Worm (Caenorhabditis elegans) whole organism, L2 larva: Measurements from ENCODE around the gene C25E10.5.

ENCODE experiments used
- F13H6.1 ChIP-seq: sonication (generic microtip); optimal IDR thresholded peaks from 2 replicates; lab custom pipeline; 2016; ENCODE audit warnings: missing genetic modification characterization, missing compliant biosample characterization
- R02D3.7 ChIP-seq: fragments of 150-350 bp; optimal IDR thresholded peaks from 2 replicates; lab custom pipeline; 2014; ENCODE audit warnings: missing biosample characterization, missing genetic modification characterization
- ZK546.5 ChIP-seq: sonication (generic microtip); optimal IDR thresholded peaks from 2 replicates; lab custom pipeline; 2017; ENCODE audit warnings: missing biosample characterization, missing genetic modification characterization
- alr-1 ChIP-seq: fragments of 150-350 bp; optimal IDR thresholded peaks from 2 replicates; lab custom pipeline; 2014; ENCODE audit warnings: missing biosample characterization, missing genetic modification characterization
- aly-2 ChIP-seq: fragments of 150-350 bp; optimal IDR thresholded peaks from 2 replicates; lab custom pipeline; 2014; ENCODE audit warnings: missing biosample characterization, missing genetic modification characterization
- ama-1 ChIP-seq: fragments of 150-350 bp; optimal IDR thresholded peaks from 2 replicates; lab custom pipeline; 2018; ENCODE audit warnings: inconsistent platforms
- blmp-1 ChIP-seq: sonication (generic microtip); optimal IDR thresholded peaks from 2 replicates; lab custom pipeline; 2017; ENCODE audit warnings: missing genetic modification characterization, mild to moderate bottlenecking, missing compliant biosample characterization, antibody characterized with exemption, moderate library complexity; ENCODE audit not compliant: insufficient read depth
- ceh-16 ChIP-seq: fragments of 150-350 bp; optimal IDR thresholded peaks from 2 replicates; lab custom pipeline; 2014; ENCODE audit warnings: missing biosample characterization, missing genetic modification characterization
- ceh-82 ChIP-seq: fragments of 150-350 bp; optimal IDR thresholded peaks from 2 replicates; lab custom pipeline; 2014; ENCODE audit warnings: missing biosample characterization, missing genetic modification characterization
- crh-2 ChIP-seq: sonication (generic microtip); optimal IDR thresholded peaks from 2 replicates; lab custom pipeline; 2017; ENCODE audit warnings: missing biosample characterization, missing genetic modification characterization
- egl-27 ChIP-seq: sonication (generic microtip); optimal IDR thresholded peaks from 3 replicates; lab custom pipeline; 2017; ENCODE audit warnings: missing biosample characterization, missing genetic modification reagents, missing genetic modification characterization
- elt-1 ChIP-seq: fragments of 150-350 bp; optimal IDR thresholded peaks from 2 replicates; lab custom pipeline; 2014; ENCODE audit warnings: missing biosample characterization, missing genetic modification characterization
- elt-3 ChIP-seq: sonication (generic microtip); optimal IDR thresholded peaks from 2 replicates; lab custom pipeline; 2017; ENCODE audit warnings: missing biosample characterization, missing genetic modification characterization
- fos-1 ChIP-seq: fragments of 150-350 bp; optimal IDR thresholded peaks from 2 replicates; lab custom pipeline; 2014; ENCODE audit warnings: missing biosample characterization, missing genetic modification characterization
- gmeb-1 ChIP-seq: fragments of 150-350 bp; optimal IDR thresholded peaks from 2 replicates; lab custom pipeline; 2014; ENCODE audit warnings: missing biosample characterization, missing genetic modification characterization
- lin-13 ChIP-seq: fragments of 150-350 bp; optimal IDR thresholded peaks from 2 replicates; lab custom pipeline; 2014; ENCODE audit warnings: missing biosample characterization, missing genetic modification reagents, missing genetic modification characterization
- lin-39 ChIP-seq: fragments of 150-350 bp; optimal IDR thresholded peaks from 2 replicates; lab custom pipeline; 2014; ENCODE audit warnings: missing biosample characterization, missing genetic modification reagents, missing genetic modification characterization
- lsy-2 ChIP-seq, 2 experiments: fragments of 150-350 bp in 1 of 2; sonication (generic microtip) in 1 of 2; optimal IDR thresholded peaks; 2 replicates each; lab custom pipeline; 2014 to 2017; ENCODE audit warnings: missing biosample characterization in 2 of 2, missing genetic modification characterization in 2 of 2
- mab-5 ChIP-seq: fragments of 150-350 bp; optimal IDR thresholded peaks from 2 replicates; lab custom pipeline; 2014; ENCODE audit warnings: missing biosample characterization, missing genetic modification characterization
- mbf-1 ChIP-seq: sonication (generic microtip); optimal IDR thresholded peaks from 2 replicates; lab custom pipeline; 2017; ENCODE audit warnings: missing biosample characterization, missing genetic modification characterization
- mdl-1 ChIP-seq, 2 experiments: fragments of 150-350 bp in 1 of 2; sonication (generic microtip) in 1 of 2; optimal IDR thresholded peaks; 2 replicates each; lab custom pipeline; 2017; ENCODE audit warnings: missing biosample characterization in 2 of 2, missing genetic modification characterization in 2 of 2
- nhr-10 ChIP-seq: sonication (generic microtip); optimal IDR thresholded peaks from 2 replicates; lab custom pipeline; 2017; ENCODE audit warnings: missing biosample characterization, missing genetic modification characterization
- nhr-129 ChIP-seq: fragments of 150-350 bp; optimal IDR thresholded peaks from 2 replicates; lab custom pipeline; 2014; ENCODE audit warnings: missing biosample characterization, missing genetic modification characterization
- nhr-25 ChIP-seq: fragments of 150-350 bp; sonication (generic microtip); optimal IDR thresholded peaks from 3 replicates; lab custom pipeline; 2014; ENCODE audit warnings: missing biosample characterization, missing genetic modification characterization
- nhr-6 ChIP-seq: fragments of 150-350 bp; optimal IDR thresholded peaks from 2 replicates; lab custom pipeline; 2014; ENCODE audit warnings: missing biosample characterization, missing genetic modification characterization
- nhr-77 ChIP-seq: fragments of 150-350 bp; optimal IDR thresholded peaks from 2 replicates; lab custom pipeline; 2014; ENCODE audit warnings: missing biosample characterization, missing genetic modification characterization
- skn-1 ChIP-seq: sonication (generic microtip); optimal IDR thresholded peaks from 2 replicates; lab custom pipeline; 2017; ENCODE audit warnings: missing biosample characterization, missing genetic modification characterization
- sma-3 ChIP-seq: sonication (generic microtip); optimal IDR thresholded peaks from 2 replicates; lab custom pipeline; 2016; ENCODE audit warnings: missing genetic modification reagents, missing genetic modification characterization, missing compliant biosample characterization
- sma-9 ChIP-seq, 2 experiments: fragments of 150-350 bp in 1 of 2; sonication (generic microtip) in 1 of 2; optimal IDR thresholded peaks; 2 replicates each; lab custom pipeline; 2014 to 2016; ENCODE audit warnings: missing genetic modification characterization in 2 of 2, mild to moderate bottlenecking in 1 of 2, missing biosample characterization in 1 of 2, missing compliant biosample characterization in 1 of 2, missing genetic modification reagents in 1 of 2, moderate library complexity in 1 of 2
- unc-39 ChIP-seq: fragments of 150-350 bp; optimal IDR thresholded peaks from 2 replicates; lab custom pipeline; 2014; ENCODE audit warnings: missing biosample characterization, missing genetic modification characterization
- unc-55 ChIP-seq: fragments of 150-350 bp; sonication (generic microtip); optimal IDR thresholded peaks from 3 replicates; lab custom pipeline; 2014; ENCODE audit warnings: missing biosample characterization, missing genetic modification reagents, missing genetic modification characterization
- unc-62 ChIP-seq: fragments of 150-350 bp; optimal IDR thresholded peaks from 2 replicates; lab custom pipeline; 2014; ENCODE audit warnings: missing biosample characterization, missing genetic modification reagents, missing genetic modification characterization
- zag-1 ChIP-seq: fragments of 150-350 bp; optimal IDR thresholded peaks from 2 replicates; lab custom pipeline; 2014; ENCODE audit warnings: missing biosample characterization, missing genetic modification characterization
- ztf-1 ChIP-seq: fragments of 200-800 bp; sonication (Bioruptor generic); conservative IDR thresholded peaks from 2 replicates; pipeline ENCODE4 v1.3.6; 2022; ENCODE audit warnings: missing genetic modification characterization, missing compliant biosample characterization
- ztf-11 ChIP-seq: sonication (generic microtip); optimal IDR thresholded peaks from 2 replicates; lab custom pipeline; 2017; ENCODE audit warnings: missing biosample characterization, missing genetic modification characterization

Gene C25E10.5

ce11 chrV:9058627-9059026 lies 28.3 kb downstream of the C25E10.5 start, which contains the start of gene C25E10.11:
C25E10.11 (minus strand) TSS chrV:9058727.
- TF ChIP-seq nhr-77 (tag; lab: Kevin White, UChicago) (no peak), ama-1 (lab: Kevin White, UChicago) (no peak), alr-1 (tag; lab: Kevin White, UChicago) (no peak), mdl-1 (tag; optimal IDR thresholded peaks at IDR 0.05; lab: Kevin White, UChicago) (no peak), sma-9 (GFP tag; optimal IDR thresholded peaks at IDR 0.05; lab: Kevin White, UChicago) (no peak), sma-9 (tag; optimal IDR thresholded peaks at IDR 0.05; lab: Kevin White, UChicago) (no peak), elt-3 (no peak), sma-3 (GFP tag; lab: Kevin White, UChicago) (no peak), zag-1 (tag; lab: Kevin White, UChicago) (no peak), F13H6.1 (tag; lab: Kevin White, UChicago) (no peak), nhr-129 (tag; lab: Kevin White, UChicago) (no peak), elt-1 (tag; lab: Kevin White, UChicago) (no peak), unc-55 (no peak), R02D3.7 (tag; lab: Kevin White, UChicago) (no peak)

- TF ChIP-seq fos-1 (tag; lab: Kevin White, UChicago) (no peak), ceh-16 (tag; lab: Kevin White, UChicago) (no peak), alr-1 (tag; lab: Kevin White, UChicago) (no peak), skn-1 (tag; lab: Kevin White, UChicago) (no peak), nhr-77 (tag; lab: Kevin White, UChicago) (no peak), crh-2 (tag; lab: Kevin White, UChicago) (no peak), lsy-2 (tag; optimal IDR thresholded peaks at IDR 0.05; lab: Kevin White, UChicago) (no peak), nhr-6 (tag; lab: Kevin White, UChicago) (no peak), ceh-82 (tag; lab: Kevin White, UChicago) (no peak), zag-1 (tag; lab: Kevin White, UChicago) (no peak), sma-3 (GFP tag; lab: Kevin White, UChicago) (no peak), unc-39 (tag; lab: Kevin White, UChicago) (no peak), ztf-1 (GFP tag; lab: Robert Waterston, UW) (no peak)
Observed at ce11 chrV:9059468-9059867, 29.1 kb downstream of the C25E10.5 start, which contains the start of the genes C25E10.16 and C25E10.13. C25E10.16 (minus strand) TSS chrV:9059568. C25E10.13 (plus strand) TSS chrV:9059723.

DNA sequence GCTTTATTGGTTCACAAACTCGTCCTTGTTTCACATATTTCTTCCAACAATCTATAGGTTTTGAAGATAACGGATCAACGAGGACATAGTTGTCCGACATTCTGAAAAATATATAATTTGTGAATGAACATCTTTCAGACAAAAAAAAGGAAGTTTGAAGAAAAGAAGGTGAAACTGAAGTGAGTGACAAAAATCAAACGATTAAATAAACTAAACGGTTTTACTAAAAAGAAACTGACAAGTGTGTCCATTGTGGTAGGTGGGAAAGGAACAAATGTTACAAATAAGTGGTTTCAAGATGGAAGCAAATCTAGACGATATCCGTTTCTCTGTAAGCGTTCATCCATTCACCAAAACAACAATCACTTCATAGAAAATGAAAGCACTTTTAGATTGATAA lies 32.0 kb downstream of the C25E10.5 start, which contains the start of gene C25E10.12:
C25E10.12 (minus strand) TSS at position 101 of the 400 bp plus-strand sequence.
- TF ChIP-seq sma-3 (GFP tag; lab: Kevin White, UChicago) (no peak), gmeb-1 (no peak), aly-2 (tag; lab: Kevin White, UChicago) (no peak), fos-1 (tag; lab: Kevin White, UChicago) (no peak), ama-1 (lab: Kevin White, UChicago) (no peak), egl-27 (tag; lab: Kevin White, UChicago) (no peak), elt-1 (tag; lab: Kevin White, UChicago) (no peak), nhr-6 (tag; lab: Kevin White, UChicago) (no peak), ZK546.5 (no peak), zag-1 (tag; lab: Kevin White, UChicago) (no peak), nhr-129 (tag; lab: Kevin White, UChicago) (no peak), unc-39 (tag; lab: Kevin White, UChicago) (no peak), ztf-1 (GFP tag; lab: Robert Waterston, UW) (no peak)

- TF ChIP-seq ztf-11 (no peak), nhr-25 (tag; lab: Kevin White, UChicago) (peak; percentile 27)
Observed at ce11 chrV:9063134-9063533, 32.8 kb downstream of the C25E10.5 start.

DNA sequence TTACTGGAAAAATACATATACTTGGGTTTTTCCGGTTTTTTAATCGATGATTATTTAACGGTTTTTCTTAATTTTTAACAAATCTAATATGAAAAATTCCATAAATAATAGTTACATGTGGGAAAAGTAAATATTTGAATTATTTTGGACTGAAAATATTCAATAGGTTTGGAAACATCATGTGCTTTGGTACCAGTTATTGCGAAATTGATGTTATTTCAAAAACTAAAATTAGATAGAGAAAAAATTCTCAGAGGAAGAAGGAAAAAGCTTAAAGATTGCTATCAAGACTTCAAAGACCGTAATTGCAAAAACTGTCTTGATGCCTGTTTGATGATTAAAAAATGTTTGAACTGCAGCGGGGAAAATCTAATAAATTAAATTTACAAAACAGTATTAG lies 34.7 kb downstream of the C25E10.5 start:
- TF ChIP-seq elt-3 = no peak

DNA sequence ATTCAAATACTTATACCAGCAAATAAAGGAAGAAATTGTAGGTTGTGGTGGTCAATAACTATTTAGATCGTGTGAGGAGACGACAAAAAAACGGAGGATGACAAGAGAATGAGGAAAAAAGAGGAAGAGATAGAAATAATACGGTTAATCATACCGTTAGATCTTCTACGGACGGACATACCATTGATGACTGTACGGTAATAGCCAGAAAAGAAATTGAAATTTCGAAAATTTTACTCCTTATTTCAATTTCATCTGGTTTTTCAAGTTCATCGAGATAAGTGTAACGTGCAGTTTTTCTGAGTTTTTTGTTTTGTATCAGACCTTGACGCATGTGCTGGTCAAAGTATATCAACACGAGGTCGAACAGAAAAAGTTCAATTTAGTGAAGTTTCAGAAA lies 35.6 kb downstream of the C25E10.5 start:
- TF ChIP-seq mbf-1 (tag; lab: Kevin White, UChicago) (no peak), lin-39 (no peak), blmp-1 (tag; lab: Kevin White, UChicago) (peak; percentile 61), lin-13 (no peak), nhr-6 (tag; lab: Kevin White, UChicago) (no peak), nhr-10 (tag; lab: Kevin White, UChicago) (no peak), skn-1 (tag; lab: Kevin White, UChicago) (no peak), aly-2 (tag; lab: Kevin White, UChicago) (no peak), sma-9 (GFP tag; optimal IDR thresholded peaks at IDR 0.05; lab: Kevin White, UChicago) (peak; percentile 25), sma-9 (tag; optimal IDR thresholded peaks at IDR 0.05; lab: Kevin White, UChicago) (no peak), nhr-25 (tag; lab: Kevin White, UChicago) (peak; percentile 35), mab-5 (tag; lab: Kevin White, UChicago) (no peak), fos-1 (tag; lab: Kevin White, UChicago) (no peak), unc-62 (GFP tag; lab: Kevin White, UChicago) (no peak), ceh-16 (tag; lab: Kevin White, UChicago) (peak; percentile 30)
